Fruit fly (Drosophila melanogaster) whole organism, adult: Measurements from ENCODE around the gene CG33687.

Experiments used
- CG11617 ChIP-seq: fragments of 200-800 bp; sonication (Bioruptor generic); optimal IDR thresholded peaks from 2 replicates; lab custom pipeline; 2017; ENCODE audit warnings: mild to moderate bottlenecking, missing biosample characterization, missing genetic modification reagents, missing genetic modification characterization
- CG12768 ChIP-seq: fragments of 200-800 bp; sonication (Bioruptor generic); optimal IDR thresholded peaks from 2 replicates; lab custom pipeline; 2017; ENCODE audit warnings: missing biosample characterization, missing genetic modification characterization, mild to moderate bottlenecking, moderate library complexity, missing genetic modification reagents
- CG14711 ChIP-seq: fragments of 200-800 bp; sonication (Bioruptor generic); optimal IDR thresholded peaks from 2 replicates; lab custom pipeline; 2018; ENCODE audit warnings: missing biosample characterization, mild to moderate bottlenecking, missing genetic modification characterization, moderate library complexity
- CG1620 ChIP-seq: fragments of 200-800 bp; sonication (Bioruptor generic); optimal IDR thresholded peaks from 2 replicates; lab custom pipeline; 2016; ENCODE audit warnings: missing biosample characterization, missing genetic modification characterization
- CG33017 ChIP-seq: fragments of 200-800 bp; sonication (Bioruptor generic); optimal IDR thresholded peaks from 2 replicates; lab custom pipeline; 2018; ENCODE audit warnings: missing biosample characterization, mild to moderate bottlenecking, missing genetic modification characterization, moderate library complexity
- CG5204 ChIP-seq: fragments of 200-800 bp; sonication (Bioruptor generic); optimal IDR thresholded peaks from 2 replicates; lab custom pipeline; 2016; ENCODE audit warnings: missing biosample characterization, missing genetic modification characterization
- CG7045 ChIP-seq: fragments of 200-800 bp; sonication (Bioruptor generic); optimal IDR thresholded peaks from 2 replicates; lab custom pipeline; 2017; ENCODE audit warnings: missing biosample characterization, mild to moderate bottlenecking, missing genetic modification characterization
- CG7101 ChIP-seq: fragments of 200-800 bp; sonication (Bioruptor generic); optimal IDR thresholded peaks from 2 replicates; lab custom pipeline; 2018; ENCODE audit warnings: missing biosample characterization, mild to moderate bottlenecking, missing genetic modification characterization, moderate library complexity
- Clk ChIP-seq: fragments of 200-800 bp; sonication (Bioruptor generic); optimal IDR thresholded peaks from 2 replicates; lab custom pipeline; 2017; ENCODE audit warnings: missing biosample characterization, missing genetic modification characterization
- Crg-1 ChIP-seq: fragments of 200-800 bp; sonication (Bioruptor generic); optimal IDR thresholded peaks from 2 replicates; lab custom pipeline; 2016; ENCODE audit warnings: missing biosample characterization, missing genetic modification characterization
- Hr96 ChIP-seq: fragments of 200-800 bp; sonication (Bioruptor generic); optimal IDR thresholded peaks from 2 replicates; lab custom pipeline; 2016; ENCODE audit warnings: missing biosample characterization, missing genetic modification characterization
- Mnt ChIP-seq: fragments of 200-800 bp; sonication (Bioruptor generic); optimal IDR thresholded peaks from 2 replicates; lab custom pipeline; 2016; ENCODE audit warnings: missing biosample characterization, mild to moderate bottlenecking, missing genetic modification characterization
- bab1 ChIP-seq: fragments of 200-800 bp; sonication (Bioruptor generic); optimal IDR thresholded peaks from 3 replicates; lab custom pipeline; 2019; ENCODE audit warnings: missing biosample characterization, mild to moderate bottlenecking, missing genetic modification characterization, moderate library complexity
- cic ChIP-seq: fragments of 200-800 bp; sonication (Bioruptor generic); optimal IDR thresholded peaks from 2 replicates; lab custom pipeline; 2017; ENCODE audit warnings: missing biosample characterization, mild to moderate bottlenecking, missing genetic modification characterization, moderate library complexity
- cnc ChIP-seq, 2 experiments: fragments of >200 bp; optimal IDR thresholded peaks; 2 replicates each; lab custom pipeline; 2017
- kay ChIP-seq: fragments of 200-800 bp; sonication (Bioruptor generic); peaks from one replicate; lab custom pipeline; 2016; ENCODE audit warnings: missing biosample characterization, missing genetic modification characterization, borderline replicate concordance
- ovo ChIP-seq: fragments of 200-800 bp; sonication (Bioruptor generic); optimal IDR thresholded peaks from 2 replicates; lab custom pipeline; 2016; ENCODE audit warnings: missing biosample characterization, missing genetic modification characterization
- pad ChIP-seq: fragments of 200-800 bp; sonication (Bioruptor generic); optimal IDR thresholded peaks from 3 replicates; lab custom pipeline; 2017; ENCODE audit warnings: missing biosample characterization, missing genetic modification characterization, mild to moderate bottlenecking, moderate library complexity, missing genetic modification reagents
- tj ChIP-seq: fragments of 200-800 bp; sonication (Bioruptor generic); optimal IDR thresholded peaks from 3 replicates; lab custom pipeline; 2017; ENCODE audit warnings: missing biosample characterization, mild to moderate bottlenecking, missing genetic modification characterization, moderate library complexity
- toe ChIP-seq: fragments of 200-800 bp; sonication (Bioruptor generic); optimal IDR thresholded peaks from 2 replicates; lab custom pipeline; 2016; ENCODE audit warnings: missing biosample characterization, missing genetic modification characterization

CG33687 gene

DNA sequence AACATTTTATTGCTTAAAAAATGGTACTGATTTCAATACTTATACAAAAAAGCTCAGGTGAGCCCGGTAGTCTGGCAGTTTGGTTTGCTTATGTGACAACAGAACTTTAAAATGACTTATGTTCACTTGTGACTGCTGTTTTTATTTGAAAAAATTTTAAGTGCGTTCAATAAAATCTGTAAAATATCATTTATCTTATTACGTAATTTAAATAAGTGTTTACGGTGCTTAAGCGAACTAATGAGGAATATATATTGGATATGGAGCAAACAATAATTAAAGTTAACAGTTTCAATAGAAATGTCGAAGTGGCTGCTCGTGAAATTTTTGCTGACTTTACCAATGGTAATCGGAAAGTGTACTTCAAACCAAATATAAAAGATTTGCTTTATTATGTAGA is 3.4 kb downstream of the CG33687 start, which contains the start of gene dls:
Gene dls (plus strand): TSS at position 301 of the 400 bp plus-strand sequence.
- TF ChIP-seq cic (GFP tag; lab: Kevin White, UChicago) (no peak), Clk (no peak), CG11617 (GFP tag; lab: Kevin White, UChicago) (no peak), kay (GFP tag; lab: Kevin White, UChicago) (no peak), CG12768 (no peak), CG5204 (GFP tag; lab: Kevin White, UChicago) (no peak), toe (GFP tag; lab: Kevin White, UChicago) (no peak), ovo (GFP tag; lab: Kevin White, UChicago) (no peak), CG7045 (GFP tag; lab: Kevin White, UChicago) (no peak), Hr96 (no peak), bab1 (GFP tag; lab: Kevin White, UChicago) (no peak)

DNA sequence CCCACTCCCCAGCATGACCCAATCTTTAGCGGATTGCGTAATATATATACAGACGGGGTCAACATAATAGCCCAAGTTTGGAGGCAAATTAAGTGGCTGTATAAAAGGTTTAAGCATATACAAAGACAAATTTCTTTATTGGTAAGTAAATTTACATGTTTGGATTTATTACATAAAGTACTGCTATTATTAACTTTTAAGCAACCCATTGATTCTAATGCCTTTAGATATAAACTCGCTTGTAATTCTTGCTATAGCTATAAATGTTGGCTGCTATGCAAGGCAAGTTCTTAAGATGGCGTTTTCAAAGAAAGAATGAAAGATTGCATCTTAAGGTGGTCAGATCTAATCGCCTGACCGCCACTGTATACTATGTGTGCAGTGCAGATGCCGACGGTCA is 4.9 kb downstream of the CG33687 start:
- TF ChIP-seq CG5204 (GFP tag; lab: Kevin White, UChicago) (peak; percentile 0), Clk (no peak)

DNA sequence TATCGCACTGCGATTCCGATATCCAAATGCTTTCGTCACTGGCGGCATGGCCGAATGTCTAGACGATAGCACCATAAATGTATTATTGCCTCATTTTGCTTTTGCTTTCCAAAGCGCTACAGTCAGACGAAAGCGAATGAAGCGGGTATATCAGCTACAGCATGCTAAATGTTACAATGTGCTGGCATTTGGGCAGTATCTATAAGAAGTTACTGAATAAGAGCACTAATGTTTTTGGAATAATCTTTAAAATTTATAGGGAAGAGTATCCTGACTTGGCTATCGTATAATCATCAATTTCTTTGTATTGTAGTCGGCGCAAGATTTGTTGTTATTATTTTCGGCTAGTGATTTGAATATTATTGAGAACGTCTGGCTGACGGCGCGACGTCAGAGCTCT is 5.6 kb downstream of the CG33687 start:
- TF ChIP-seq CG7101 (peak; percentile 12), Mnt (GFP tag; lab: Kevin White, UChicago) (no peak)

DNA sequence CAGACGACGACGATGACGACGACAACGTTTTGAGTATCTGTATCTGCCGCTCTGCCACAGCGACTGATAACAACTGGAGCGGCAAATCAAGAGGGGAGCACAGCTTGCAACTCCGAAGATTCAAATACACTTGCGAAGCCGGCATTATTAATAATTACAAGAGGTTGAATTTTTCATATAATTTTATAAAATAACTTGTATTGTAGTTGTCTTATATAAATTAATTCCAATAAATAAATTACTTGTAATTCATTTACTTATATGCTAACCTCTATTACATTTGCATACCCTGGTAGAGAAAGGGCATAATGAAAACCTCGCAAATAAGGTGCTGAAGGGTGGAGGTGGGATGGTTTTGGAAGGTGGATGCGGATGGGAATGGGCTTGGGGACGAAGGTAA is 6.5 kb downstream of the CG33687 start:
- TF ChIP-seq cnc (optimal IDR thresholded peaks at IDR 0.05; lab: Kevin White, UChicago) (no peak), tj (GFP tag; lab: Kevin White, UChicago) (no peak), CG14711 (tag; lab: Kevin White, UChicago) (no peak), CG11617 (GFP tag; lab: Kevin White, UChicago) (no peak), Mnt (GFP tag; lab: Kevin White, UChicago) (no peak), Hr96 (no peak)

DNA sequence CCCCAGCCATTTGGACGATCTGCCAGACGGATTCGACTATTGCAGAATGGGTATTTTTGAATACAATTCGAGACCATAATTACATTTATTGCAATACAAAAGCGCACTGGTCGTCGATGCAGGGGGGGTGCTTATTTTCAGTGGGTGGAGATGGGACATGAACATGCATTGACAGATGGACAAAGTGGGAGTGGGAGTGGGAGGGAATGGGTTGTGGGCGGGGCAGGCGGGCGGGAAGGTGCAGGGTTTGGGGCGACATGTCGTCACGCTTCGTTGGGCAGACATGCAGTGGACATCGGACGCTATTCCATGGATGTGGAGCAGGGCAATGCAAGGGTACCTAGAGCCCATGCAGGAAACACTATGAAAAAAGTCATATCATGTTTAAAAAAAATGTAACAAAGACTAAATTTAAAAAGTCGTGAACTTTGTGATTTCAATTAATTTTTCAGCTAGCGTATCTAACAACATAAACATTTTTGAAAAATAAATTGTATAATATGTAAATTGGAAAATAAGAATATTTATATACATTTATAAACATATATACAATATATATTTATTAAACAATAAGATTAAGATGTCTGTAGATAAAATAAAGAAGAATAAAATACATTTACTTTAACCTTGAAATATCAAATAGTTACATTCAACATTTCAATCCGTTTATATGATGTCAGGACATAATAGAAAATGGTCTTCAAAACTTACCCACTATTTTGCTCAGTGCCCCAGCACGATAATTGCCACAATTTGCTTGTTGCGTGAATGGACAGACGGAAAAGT is 10.6 kb downstream of the CG33687 start:
- TF ChIP-seq cnc (optimal IDR thresholded peaks at IDR 0.05; lab: Kevin White, UChicago) (no peak), bab1 (GFP tag; lab: Kevin White, UChicago) (no peak), CG7045 (GFP tag; lab: Kevin White, UChicago) (no peak), cic (GFP tag; lab: Kevin White, UChicago) (no peak)

DNA sequence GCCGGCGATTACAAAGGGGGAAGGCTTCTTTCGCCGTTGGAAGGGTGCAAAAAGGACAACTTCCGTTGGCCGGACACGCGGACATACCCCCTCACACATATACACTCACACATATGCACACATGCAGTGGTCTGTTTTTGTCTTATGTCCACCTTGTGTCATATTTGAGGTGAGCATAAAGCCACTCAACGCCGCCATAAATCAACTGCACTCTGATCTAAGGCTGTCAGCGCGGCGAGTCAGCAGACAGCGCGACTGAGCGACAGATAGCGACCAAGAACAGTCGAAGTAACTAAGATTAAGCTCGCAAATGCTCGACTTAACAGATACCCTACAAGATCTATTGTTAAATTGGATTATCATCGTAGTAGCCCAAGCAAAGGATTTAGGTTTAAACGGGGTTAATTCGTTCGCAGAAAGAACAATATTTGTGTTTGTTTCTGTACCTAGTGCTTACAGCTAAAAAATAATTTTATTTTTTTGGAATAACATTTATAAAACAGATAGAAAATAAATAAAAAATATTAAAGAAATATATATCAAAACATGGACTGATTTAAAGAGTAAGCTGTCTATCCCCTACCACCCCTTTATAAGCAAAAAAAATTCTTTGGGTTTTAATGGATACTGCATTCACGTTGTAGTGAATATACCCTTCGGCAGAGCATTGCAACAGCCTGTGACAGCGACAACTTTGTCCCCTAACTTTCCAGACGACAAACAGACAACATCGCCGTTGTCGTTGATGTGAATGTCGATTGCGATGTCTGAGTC is 11.4 kb downstream of the CG33687 start:
- TF ChIP-seq CG11617 (GFP tag; lab: Kevin White, UChicago) (no peak), CG33017 (tag; lab: Kevin White, UChicago) (no peak), ovo (GFP tag; lab: Kevin White, UChicago) (no peak), CG12768 (no peak), Hr96 (no peak), pad (no peak), CG1620 (no peak), Crg-1 (GFP tag; lab: Kevin White, UChicago) (no peak), toe (GFP tag; lab: Kevin White, UChicago) (no peak), CG7045 (GFP tag; lab: Kevin White, UChicago) (no peak), CG7101 (no peak), cic (GFP tag; lab: Kevin White, UChicago) (no peak), cnc (optimal IDR thresholded peaks at IDR 0.05; lab: Kevin White, UChicago) (no peak), bab1 (GFP tag; lab: Kevin White, UChicago) (no peak), Clk (no peak), Mnt (GFP tag; lab: Kevin White, UChicago) (no peak), kay (GFP tag; lab: Kevin White, UChicago) (no peak), CG5204 (GFP tag; lab: Kevin White, UChicago) (no peak), tj (GFP tag; lab: Kevin White, UChicago) (no peak)

DNA sequence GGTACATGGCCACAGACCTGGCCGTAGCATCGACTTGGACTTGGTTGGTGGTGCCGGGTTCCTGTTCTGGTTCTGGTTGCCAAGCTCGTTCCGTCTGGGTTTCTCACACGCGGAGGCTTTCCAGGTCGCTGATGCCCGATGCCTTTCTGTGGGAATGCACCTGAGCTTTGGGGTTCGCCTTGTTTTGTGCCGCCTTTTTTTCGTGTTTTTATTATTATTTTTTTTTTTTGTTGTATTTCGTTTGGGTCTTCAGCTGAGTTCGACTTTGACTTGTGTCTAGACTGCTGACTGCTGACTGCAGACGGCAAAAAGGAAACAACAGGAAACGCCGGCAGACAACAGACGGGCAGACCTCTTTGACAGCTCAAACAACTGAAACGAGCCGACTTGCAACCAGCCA is 12.0 kb downstream of the CG33687 start:
- TF ChIP-seq CG7045 (GFP tag; lab: Kevin White, UChicago) (no peak), CG12768 (no peak), CG7101 (no peak), ovo (GFP tag; lab: Kevin White, UChicago) (no peak)
